Fruit fly (Drosophila melanogaster) whole organism: ENCODE results near the gene CG44044.

Experiments
- CG8478 ChIP-seq: fragments of >200 bp; optimal IDR thresholded peaks from 2 replicates; lab custom pipeline; 2018; ENCODE audit warnings: inconsistent platforms
- Dll ChIP-seq: fragments of >200 bp; optimal IDR thresholded peaks from 2 replicates; lab custom pipeline; 2017
- EcR ChIP-seq, 2 experiments: fragments of >200 bp; optimal IDR thresholded peaks; 2 replicates each; lab custom pipeline; 2017; ENCODE audit warnings: missing biosample characterization in 2 of 2, missing genetic modification characterization in 2 of 2, missing genetic modification reagents in 2 of 2
- pan ChIP-seq: fragments of >200 bp; optimal IDR thresholded peaks from 2 replicates; lab custom pipeline; 2017
- psq ChIP-seq: fragments of >200 bp; optimal IDR thresholded peaks from 2 replicates; lab custom pipeline; 2017
- usp ChIP-seq: fragments of >200 bp; optimal IDR thresholded peaks from 2 replicates; lab custom pipeline; 2017; ENCODE audit warnings: missing biosample characterization, missing genetic modification characterization, mixed read lengths

Gene CG44044

dm6 chr3R:16335438-16336073 lies 13.9 kb downstream of the CG44044 start:
- no peak for TF ChIP-seq usp
- no peak for TF ChIP-seq psq (lab: Kevin White, UChicago)
- TF ChIP-seq Dll (lab: Kevin White, UChicago): no peak
- TF ChIP-seq pan (lab: Kevin White, UChicago): no peak
- no peak for TF ChIP-seq CG8478 (lab: Kevin White, UChicago)
- TF ChIP-seq EcR (GFP tag; optimal IDR thresholded peaks at IDR 0.05; lab: Kevin White, UChicago): no peak

- TF ChIP-seq EcR (GFP tag; optimal IDR thresholded peaks at IDR 0.05; lab: Kevin White, UChicago) (no peak), pan (lab: Kevin White, UChicago) (no peak), Dll (lab: Kevin White, UChicago) (no peak), CG8478 (lab: Kevin White, UChicago) (no peak), psq (lab: Kevin White, UChicago) (no peak), usp (no peak)
Observed at dm6 chr3R:16336327-16337052, 14.9 kb downstream of the CG44044 start.

dm6 chr3R:16337053-16337385 lies 15.4 kb downstream of the CG44044 start:
- no peak for TF ChIP-seq CG8478 (lab: Kevin White, UChicago)
- TF ChIP-seq EcR (GFP tag; optimal IDR thresholded peaks at IDR 0.05; lab: Kevin White, UChicago): no peak
- no peak for TF ChIP-seq pan (lab: Kevin White, UChicago)
- TF ChIP-seq Dll (lab: Kevin White, UChicago): no peak
- no peak for TF ChIP-seq usp
- no peak for TF ChIP-seq psq (lab: Kevin White, UChicago)

dm6 chr3R:16337863-16338262 lies 16.2 kb downstream of the CG44044 start:
- TF ChIP-seq CG8478 (lab: Kevin White, UChicago) (no peak), EcR (GFP tag; optimal IDR thresholded peaks at IDR 0.05; lab: Kevin White, UChicago) (no peak), pan (lab: Kevin White, UChicago) (no peak), usp (no peak), Dll (lab: Kevin White, UChicago) (no peak), psq (lab: Kevin White, UChicago) (no peak)

dm6 chr3R:16338342-16338741 lies 16.7 kb downstream of the CG44044 start:
- TF ChIP-seq psq (lab: Kevin White, UChicago) (no peak), Dll (lab: Kevin White, UChicago) (no peak), usp (no peak), CG8478 (lab: Kevin White, UChicago) (no peak), pan (lab: Kevin White, UChicago) (no peak)

dm6 chr3R:16339475-16339874 lies 17.8 kb downstream of the CG44044 start, which contains the start of gene Sulf1:
Gene Sulf1, minus strand, starts transcription at chr3R:16339575.
- TF ChIP-seq CG8478 (lab: Kevin White, UChicago) (no peak), EcR (GFP tag; optimal IDR thresholded peaks at IDR 0.05; lab: Kevin White, UChicago) (no peak), Dll (lab: Kevin White, UChicago) (no peak), pan (lab: Kevin White, UChicago) (no peak), usp (no peak), psq (lab: Kevin White, UChicago) (no peak)

- TF ChIP-seq EcR (GFP tag; optimal IDR thresholded peaks at IDR 0.05; lab: Kevin White, UChicago) (no peak), pan (lab: Kevin White, UChicago) (no peak), psq (lab: Kevin White, UChicago) (no peak), usp (no peak), Dll (lab: Kevin White, UChicago) (no peak), CG8478 (lab: Kevin White, UChicago) (no peak)
Observed at dm6 chr3R:16340610-16341009, 19.0 kb downstream of the CG44044 start.

dm6 chr3R:16341817-16342374 lies 20.3 kb downstream of the CG44044 start, which contains the start of the genes SF2 and pad:
Gene SF2, minus strand, starts transcription at chr3R:16341988.
Gene pad, plus strand, starts transcription at chr3R:16342318.
- no peak for TF ChIP-seq EcR (GFP tag; optimal IDR thresholded peaks at IDR 0.05; lab: Kevin White, UChicago)
- TF ChIP-seq usp: no peak
- no peak for TF ChIP-seq Dll (lab: Kevin White, UChicago)
- TF ChIP-seq CG8478 (lab: Kevin White, UChicago): no peak
- TF ChIP-seq psq (lab: Kevin White, UChicago): no peak
- no peak for TF ChIP-seq pan (lab: Kevin White, UChicago)

- TF ChIP-seq psq (lab: Kevin White, UChicago): no peak
- TF ChIP-seq pan (lab: Kevin White, UChicago): no peak
Observed at dm6 chr3R:16347626-16348264, 26.1 kb downstream of the CG44044 start.

- TF ChIP-seq EcR (GFP tag; optimal IDR thresholded peaks at IDR 0.05; lab: Kevin White, UChicago) (no peak), usp (no peak), pan (lab: Kevin White, UChicago) (no peak), Dll (lab: Kevin White, UChicago) (no peak), psq (lab: Kevin White, UChicago) (no peak), CG8478 (lab: Kevin White, UChicago) (no peak)
Observed at dm6 chr3R:16348289-16348688, 26.7 kb downstream of the CG44044 start.

- TF ChIP-seq pan (lab: Kevin White, UChicago): no peak
- no peak for TF ChIP-seq usp
- TF ChIP-seq Dll (lab: Kevin White, UChicago): no peak
- no peak for TF ChIP-seq CG8478 (lab: Kevin White, UChicago)
Observed at dm6 chr3R:16349111-16349655, 27.5 kb downstream of the CG44044 start, which contains the start of the genes CG14879 and Manf. Gene CG14879, minus strand, starts transcription at chr3R:16349226. Gene Manf, plus strand, starts transcription at chr3R:16349404.
